Fruit fly (Drosophila melanogaster): Measurements from ENCODE around the gene obst-F.

Gene obst-F

dm6 chr3L:20201538-20201937 is at the start of gene obst-F:
TSS of gene obst-F (minus strand) at chr3L:20201638.
- TF ChIP-seq CG31627 (GFP tag; optimal IDR thresholded peaks at IDR 0.05) (no peak), dac (GFP tag; optimal IDR thresholded peaks at IDR 0.05) (no peak), achi (GFP tag; optimal IDR thresholded peaks at IDR 0.05) (no peak), CG8319 (GFP tag; optimal IDR thresholded peaks at IDR 0.05) (no peak), CG15336 (GFP tag; IDR thresholded peaks at IDR 0.05) (no peak), cyc (GFP tag; optimal IDR thresholded peaks at IDR 0.05) (no peak), salr (GFP tag; optimal IDR thresholded peaks at IDR 0.05) (no peak), Eip75B (GFP tag; optimal IDR thresholded peaks at IDR 0.05) (no peak), Blimp-1 (GFP tag; optimal IDR thresholded peaks at IDR 0.05) (no peak), lz (GFP tag; optimal IDR thresholded peaks at IDR 0.05) (no peak), CG8119 (GFP tag; IDR thresholded peaks at IDR 0.05) (no peak), Hr38 (GFP tag; optimal IDR thresholded peaks at IDR 0.05) (no peak), fd59A (GFP tag; optimal IDR thresholded peaks at IDR 0.05) (no peak), CG3032 (tag; optimal IDR thresholded peaks at IDR 0.05) (no peak)

- TF ChIP-seq CG3919 (GFP tag; optimal IDR thresholded peaks at IDR 0.05) (peak; percentile 96), CG7368 (GFP tag; optimal IDR thresholded peaks at IDR 0.05) (peak; percentile 91), CG1621 (tag; optimal IDR thresholded peaks at IDR 0.05) (peak; percentile 90), Ets96B (tag; optimal IDR thresholded peaks at IDR 0.05) (peak; percentile 91), esn (GFP tag; optimal IDR thresholded peaks at IDR 0.05) (peak; percentile 91), CG6163 (GFP tag; IDR thresholded peaks at IDR 0.05) (peak; percentile 96), CG8632 (GFP tag; optimal IDR thresholded peaks at IDR 0.05) (peak; percentile 86), dac (GFP tag; optimal IDR thresholded peaks at IDR 0.05) (peak; percentile 76), salr (GFP tag; optimal IDR thresholded peaks at IDR 0.05) (peak; percentile 84 to 86), eg (GFP tag; IDR thresholded peaks at IDR 0.05) (peak; percentile 97), Ets21C (GFP tag; optimal IDR thresholded peaks at IDR 0.05) (peak; percentile 82), dsx (GFP tag; optimal IDR thresholded peaks at IDR 0.05; ENCODE audit: poor library complexity, severe bottlenecking) (peak; percentile 88), CG10669 (GFP tag; optimal IDR thresholded peaks at IDR 0.05) (peak; percentile 94), spab (GFP tag; optimal IDR thresholded peaks at IDR 0.05) (peak; percentile 84), CG8319 (GFP tag; optimal IDR thresholded peaks at IDR 0.05) (peak; percentile 80), Eip93F (GFP tag; optimal IDR thresholded peaks at IDR 0.05) (peak; percentile 38), CG8119 (GFP tag; IDR thresholded peaks at IDR 0.05) (peak; percentile 92), Smox (GFP tag; optimal IDR thresholded peaks at IDR 0.05) (peak; percentile 88), CG10631 (GFP tag; optimal IDR thresholded peaks at IDR 0.05) (peak; percentile 88), CG4318 (GFP tag; optimal IDR thresholded peaks at IDR 0.05) (peak; percentile 83), CG6854 (GFP tag; optimal IDR thresholded peaks at IDR 0.05) (no peak), Sox15 (GFP tag; optimal IDR thresholded peaks at IDR 0.05) (peak; percentile 82), lz (GFP tag; optimal IDR thresholded peaks at IDR 0.05) (peak; percentile 89), Lpt (GFP tag; optimal IDR thresholded peaks at IDR 0.05) (peak; percentile 85), fkh (GFP tag; optimal IDR thresholded peaks at IDR 0.05) (peak; percentile 65), fd85E (GFP tag; optimal IDR thresholded peaks at IDR 0.05) (peak; percentile 59), Sox102F (GFP tag; optimal IDR thresholded peaks at IDR 0.05) (peak; percentile 88), topi (GFP tag; optimal IDR thresholded peaks at IDR 0.05) (peak; percentile 92), OdsH (GFP tag; optimal IDR thresholded peaks at IDR 0.05) (peak; percentile 93), CG6808 (GFP tag; optimal IDR thresholded peaks at IDR 0.05) (peak; percentile 85), Blimp-1 (GFP tag; optimal IDR thresholded peaks at IDR 0.05) (peak; percentile 70), CG34406 (GFP tag; optimal IDR thresholded peaks at IDR 0.05) (peak; percentile 87), Hr38 (GFP tag; optimal IDR thresholded peaks at IDR 0.05) (peak; percentile 2), Hr4 (GFP tag; optimal IDR thresholded peaks at IDR 0.05) (peak; percentile 95), vri (GFP tag; optimal IDR thresholded peaks at IDR 0.05) (peak; percentile 76), Eip78C (GFP tag) (peak; percentile 97), CG11902 (GFP tag; optimal IDR thresholded peaks at IDR 0.05) (peak; percentile 78), CG32006 (GFP tag; optimal IDR thresholded peaks at IDR 0.05) (peak; percentile 92), CG3032 (tag; optimal IDR thresholded peaks at IDR 0.05) (peak; percentile 91), CG6792 (GFP tag; optimal IDR thresholded peaks at IDR 0.05) (peak; percentile 88), Met (GFP tag; optimal IDR thresholded peaks at IDR 0.05) (peak; percentile 84), CG9139 (GFP tag; optimal IDR thresholded peaks at IDR 0.05) (peak; percentile 64)
These were observed 46.2 kb upstream of the obst-F start, which contains the start of gene rdgC for dm6 chr3L:20247513-20248173. TSS of gene rdgC (plus strand) at chr3L:20248080.
